Worm (Caenorhabditis elegans) whole organism, young adult: ENCODE data around the gene F47F2.1.
A peak's percentile ranks its signal among the peaks of the same experiment; 100 is the strongest.

Source experiments
- B0019.2 ChIP-seq: fragments of 200-800 bp; sonication (Bioruptor generic); conservative IDR thresholded peaks from 2 replicates; pipeline ENCODE4 v1.3.6; 2022; ENCODE audit warnings: missing genetic modification reagents, missing genetic modification characterization, missing compliant biosample characterization
- B0035.1 ChIP-seq: sonication (generic microtip); optimal IDR thresholded peaks from 2 replicates; lab custom pipeline; 2016; ENCODE audit warnings: missing genetic modification characterization, mild to moderate bottlenecking, missing compliant biosample characterization, missing genotype, missing genetic modification reagents
- D2030.7 ChIP-seq: fragments of 200-800 bp; sonication (Bioruptor generic); IDR thresholded peaks from 2 replicates; pipeline ENCODE4 v1.3.6; 2022; ENCODE audit warnings: missing genetic modification reagents, missing genetic modification characterization, missing compliant biosample characterization
- F10E7.11 ChIP-seq: sonication (generic microtip); optimal IDR thresholded peaks from 2 replicates; lab custom pipeline; 2017; ENCODE audit warnings: mild to moderate bottlenecking, missing genetic modification characterization, moderate library complexity, missing compliant biosample characterization
- F39B2.1 ChIP-seq: fragments of 200-800 bp; sonication (Bioruptor generic); IDR thresholded peaks from 2 replicates; pipeline ENCODE4 v1.3.6; 2022; ENCODE audit warnings: missing genetic modification reagents, missing genetic modification characterization, missing compliant biosample characterization
- F55B11.4 ChIP-seq: sonication (generic microtip); optimal IDR thresholded peaks from 2 replicates; lab custom pipeline; 2016; ENCODE audit warnings: missing compliant biosample characterization, missing genetic modification characterization, borderline replicate concordance; ENCODE audit not compliant: insufficient read depth
- K12H6.12 ChIP-seq: fragments of 200-800 bp; sonication (Bioruptor generic); optimal IDR thresholded peaks from 2 replicates; lab custom pipeline; 2018; ENCODE audit warnings: mild to moderate bottlenecking, missing genetic modification characterization, missing compliant biosample characterization
- aptf-2 ChIP-seq: fragments of 200-800 bp; sonication (Bioruptor generic); conservative IDR thresholded peaks from 2 replicates; pipeline ENCODE4 v1.3.6; 2022; ENCODE audit warnings: missing genetic modification reagents, missing genetic modification characterization, missing compliant biosample characterization
- aptf-3 ChIP-seq: fragments of 200-800 bp; sonication (Bioruptor generic); IDR thresholded peaks from 2 replicates; pipeline ENCODE4 v1.3.6; 2022; ENCODE audit warnings: missing genetic modification characterization, missing compliant biosample characterization
- attf-6 ChIP-seq: fragments of 200-800 bp; sonication (Bioruptor generic); IDR thresholded peaks from 2 replicates; pipeline ENCODE4 v1.3.6; 2022; ENCODE audit warnings: missing genetic modification reagents, missing genetic modification characterization, missing compliant biosample characterization
- bed-2 ChIP-seq: fragments of 200-800 bp; sonication (Bioruptor generic); IDR thresholded peaks from 2 replicates; pipeline ENCODE4 v1.3.6; 2022; ENCODE audit warnings: missing genetic modification reagents, missing genetic modification characterization, missing compliant biosample characterization
- cebp-1 ChIP-seq, 2 experiments: fragments of 200-800 bp in 1 of 2; sonication (Bioruptor generic) in 1 of 2; sonication (generic microtip) in 1 of 2; IDR thresholded peaks in 1 of 2; optimal IDR thresholded peaks in 1 of 2; 2 replicates each; pipeline versions ENCODE4 v1.3.6 to Lab custom; 2017 to 2022; ENCODE audit warnings: missing compliant biosample characterization in 2 of 2, missing genetic modification characterization in 2 of 2, mild to moderate bottlenecking in 1 of 2, missing genetic modification reagents in 1 of 2, moderate library complexity in 1 of 2
- cebp-2 ChIP-seq: fragments of 200-800 bp; sonication (Bioruptor generic); IDR thresholded peaks from 2 replicates; pipeline ENCODE4 v1.3.6; 2022; ENCODE audit warnings: missing genetic modification characterization, missing compliant biosample characterization
- ceh-27 ChIP-seq: fragments of 200-800 bp; sonication (Bioruptor generic); optimal IDR thresholded peaks from 2 replicates; lab custom pipeline; 2018; ENCODE audit warnings: mild to moderate bottlenecking, missing genetic modification characterization, moderate library complexity, missing compliant biosample characterization
- dpff-1 ChIP-seq: sonication (generic microtip); optimal IDR thresholded peaks from 2 replicates; lab custom pipeline; 2017; ENCODE audit warnings: mild to moderate bottlenecking, missing genetic modification characterization, missing compliant biosample characterization
- egl-18 ChIP-seq: fragments of 200-800 bp; sonication (Bioruptor generic); IDR thresholded peaks from 2 replicates; pipeline ENCODE4 v1.3.6; 2022; ENCODE audit warnings: missing genetic modification reagents, missing genetic modification characterization, missing compliant biosample characterization
- hlh-12 ChIP-seq: sonication (generic microtip); optimal IDR thresholded peaks from 2 replicates; lab custom pipeline; 2016; ENCODE audit warnings: missing genetic modification characterization, missing compliant biosample characterization
- hsf-1 ChIP-seq: fragments of 200-800 bp; sonication (Bioruptor generic); IDR thresholded peaks from 2 replicates; pipeline ENCODE4 v1.3.6; 2022; ENCODE audit warnings: missing genetic modification reagents, missing genetic modification characterization, missing compliant biosample characterization
- let-526 ChIP-seq: fragments of 200-800 bp; sonication (Bioruptor generic); IDR thresholded peaks from 2 replicates; pipeline ENCODE4 v1.3.6; 2022; ENCODE audit warnings: missing genetic modification reagents, missing genetic modification characterization, missing compliant biosample characterization
- lin-26 ChIP-seq: fragments of 200-800 bp; sonication (Bioruptor generic); IDR thresholded peaks from 2 replicates; pipeline ENCODE4 v1.3.6; 2022; ENCODE audit warnings: missing genetic modification reagents, missing genetic modification characterization, missing compliant biosample characterization
- lin-40 ChIP-seq: sonication (generic microtip); optimal IDR thresholded peaks from 2 replicates; lab custom pipeline; 2016; ENCODE audit warnings: missing genetic modification characterization, mild to moderate bottlenecking, missing compliant biosample characterization, missing genotype, missing genetic modification reagents
- lsy-27 ChIP-seq: sonication (generic microtip); optimal IDR thresholded peaks from 2 replicates; lab custom pipeline; 2017; ENCODE audit warnings: missing genetic modification characterization, mild to moderate bottlenecking, missing compliant biosample characterization, antibody characterized with exemption, missing genotype, borderline replicate concordance; ENCODE audit not compliant: insufficient read depth
- mel-28 ChIP-seq: sonication (generic microtip); optimal IDR thresholded peaks from 2 replicates; lab custom pipeline; 2016; ENCODE audit warnings: borderline replicate concordance, mild to moderate bottlenecking, missing genetic modification characterization, missing compliant biosample characterization
- nhr-80 ChIP-seq: sonication (generic microtip); optimal IDR thresholded peaks from 2 replicates; lab custom pipeline; 2016; ENCODE audit warnings: missing genetic modification characterization, missing compliant biosample characterization
- pbrm-1 ChIP-seq: fragments of 200-800 bp; sonication (Bioruptor generic); IDR thresholded peaks from 2 replicates; pipeline ENCODE4 v1.3.6; 2022; ENCODE audit warnings: missing genetic modification reagents, missing genetic modification characterization, missing compliant biosample characterization
- rec-8 ChIP-seq, 2 experiments: sonication (generic microtip); optimal IDR thresholded peaks; 2 replicates each; lab custom pipeline; 2016; ENCODE audit warnings: mild to moderate bottlenecking in 2 of 2, missing genetic modification characterization in 2 of 2, missing genetic modification reagents in 2 of 2, missing genotype in 2 of 2, missing biosample characterization in 1 of 2, missing compliant biosample characterization in 1 of 2, moderate library complexity in 1 of 2
- snpc-3.4 ChIP-seq: sonication (generic microtip); optimal IDR thresholded peaks from 2 replicates; lab custom pipeline; 2017; ENCODE audit warnings: missing genetic modification characterization, mild to moderate bottlenecking, missing compliant biosample characterization, antibody characterized with exemption, moderate library complexity, missing genotype, missing genetic modification reagents
- somi-1 ChIP-seq: fragments of 200-800 bp; sonication (Bioruptor generic); optimal IDR thresholded peaks from 2 replicates; lab custom pipeline; 2018; ENCODE audit warnings: mild to moderate bottlenecking, missing genetic modification characterization, missing compliant biosample characterization
- sptf-2 ChIP-seq: fragments of 200-800 bp; sonication (Bioruptor generic); optimal IDR thresholded peaks from 2 replicates; lab custom pipeline; 2018; ENCODE audit warnings: mild to moderate bottlenecking, missing genetic modification characterization, missing compliant biosample characterization
- tlf-1 ChIP-seq: fragments of 200-800 bp; sonication (Bioruptor generic); optimal IDR thresholded peaks from 2 replicates; lab custom pipeline; 2018; ENCODE audit warnings: mild to moderate bottlenecking, missing genetic modification characterization, missing compliant biosample characterization
- zfh-2 ChIP-seq: fragments of 200-800 bp; sonication (Bioruptor generic); conservative IDR thresholded peaks from 2 replicates; pipeline ENCODE4 v1.3.6; 2022; ENCODE audit warnings: missing genetic modification reagents, missing genetic modification characterization, missing compliant biosample characterization

The F47F2.1 gene

ce11 chrX:3833964-3834840 lies 44.1 kb upstream of the F47F2.1 start:
- TF ChIP-seq lsy-27 (tag; lab: Kevin White, UChicago) (no peak), zfh-2 (GFP tag; lab: Robert Waterston, UW) (0 out of 2 replicates have a peak, but pooled peaks have one; percentile 21), aptf-2 (no peak), bed-2 (GFP tag; lab: Robert Waterston, UW) (no peak), lin-26 (GFP tag; lab: Robert Waterston, UW) (no peak)

- TF ChIP-seq B0019.2 (GFP tag; lab: Robert Waterston, UW): no peak
- TF ChIP-seq rec-8 (tag; optimal IDR thresholded peaks at IDR 0.05; lab: Kevin White, UChicago): no peak
- no peak for TF ChIP-seq dpff-1
- no peak for TF ChIP-seq aptf-3 (GFP tag; lab: Robert Waterston, UW)
- TF ChIP-seq attf-6 (GFP tag; lab: Robert Waterston, UW): no peak
- no peak for TF ChIP-seq sptf-2 (GFP tag; lab: Kevin White, UChicago)
- TF ChIP-seq tlf-1 (GFP tag; lab: Kevin White, UChicago): no peak
- TF ChIP-seq ceh-27 (GFP tag; lab: Kevin White, UChicago): no peak
- no peak for TF ChIP-seq F55B11.4 (tag; lab: Kevin White, UChicago)
- no peak for TF ChIP-seq pbrm-1 (GFP tag; lab: Robert Waterston, UW)
- no peak for TF ChIP-seq D2030.7
- TF ChIP-seq F39B2.1 (GFP tag; lab: Robert Waterston, UW): no peak
- TF ChIP-seq egl-18 (GFP tag; lab: Robert Waterston, UW): no peak
- no peak for TF ChIP-seq hlh-12 (tag; lab: Kevin White, UChicago)
- TF ChIP-seq lin-40 (tag; lab: Kevin White, UChicago): no peak
- TF ChIP-seq hsf-1 (GFP tag; lab: Robert Waterston, UW): no peak
- TF ChIP-seq B0035.1 (tag; lab: Kevin White, UChicago): no peak
- TF ChIP-seq F10E7.11 (tag; lab: Kevin White, UChicago): no peak
These were observed 42.7 kb upstream of the F47F2.1 start for ce11 chrX:3835632-3836031.

- TF ChIP-seq ceh-27 (GFP tag; lab: Kevin White, UChicago) (peak; percentile 2), cebp-1 (GFP tag; IDR thresholded peaks at IDR 0.05; lab: Robert Waterston, UW) (no peak), cebp-1 (tag; optimal IDR thresholded peaks at IDR 0.05; lab: Kevin White, UChicago) (peak; percentile 43), nhr-80 (tag; lab: Kevin White, UChicago) (no peak)
- TF ChIP-seq, all 124 proteins: peak for 2
These were observed 40.6 kb upstream of the F47F2.1 start for ce11 chrX:3837752-3838159.

- TF ChIP-seq lin-40 (tag; lab: Kevin White, UChicago) (peak; percentile 30), let-526 (GFP tag; lab: Robert Waterston, UW) (no peak), cebp-2 (no peak), lsy-27 (tag; lab: Kevin White, UChicago) (no peak)
These were observed 39.7 kb upstream of the F47F2.1 start for ce11 chrX:3838670-3839069.

- TF ChIP-seq snpc-3.4 (no peak), mel-28 (tag; lab: Kevin White, UChicago) (no peak), K12H6.12 (tag; lab: Kevin White, UChicago) (peak; percentile 45), somi-1 (GFP tag; lab: Kevin White, UChicago) (peak; percentile 46)
These were observed 39.2 kb upstream of the F47F2.1 start for ce11 chrX:3839172-3839571.
